Worm (Caenorhabditis elegans) whole organism, young adult: ENCODE results near the gene nhr-270.

Experiments used
- akir-1 ChIP-seq: fragments of 200-800 bp; sonication (Bioruptor generic); optimal IDR thresholded peaks from 2 replicates; lab custom pipeline; 2018; ENCODE audit warnings: mild to moderate bottlenecking, missing genetic modification characterization, moderate library complexity, missing compliant biosample characterization
- somi-1 ChIP-seq: fragments of 200-800 bp; sonication (Bioruptor generic); optimal IDR thresholded peaks from 2 replicates; lab custom pipeline; 2018; ENCODE audit warnings: mild to moderate bottlenecking, missing genetic modification characterization, missing compliant biosample characterization
- unc-130 ChIP-seq: sonication (generic microtip); optimal IDR thresholded peaks from 2 replicates; lab custom pipeline; 2016; ENCODE audit warnings: missing genetic modification reagents, missing genetic modification characterization, missing compliant biosample characterization

ce11 chrV:814716-815115, 10.2 kb upstream of the nhr-270 start, which contains the start of gene R13D11.3:
- TF ChIP-seq unc-130 (GFP tag; lab: Kevin White, UChicago) (no peak), akir-1 (GFP tag; lab: Kevin White, UChicago) (no peak), somi-1 (GFP tag; lab: Kevin White, UChicago) (no peak)
